Worm (Caenorhabditis elegans) whole organism, L1 larva: ENCODE results near the gene irld-49.

Experiments used
- C04F5.9 ChIP-seq: sonication (generic microtip); optimal IDR thresholded peaks from 2 replicates; lab custom pipeline; 2016; ENCODE audit warnings: missing genetic modification characterization, missing compliant biosample characterization
- C16A3.4 ChIP-seq: fragments of 150-350 bp; optimal IDR thresholded peaks from 2 replicates; lab custom pipeline; 2014; ENCODE audit warnings: missing biosample characterization, missing genetic modification characterization
- C34B4.2 ChIP-seq: sonication (generic microtip); optimal IDR thresholded peaks from 2 replicates; lab custom pipeline; 2017; ENCODE audit warnings: mild to moderate bottlenecking, missing genetic modification characterization, missing compliant biosample characterization
- Y116A8C.19 ChIP-seq: sonication (generic microtip); optimal IDR thresholded peaks from 2 replicates; lab custom pipeline; 2016; ENCODE audit warnings: missing compliant biosample characterization, missing genetic modification characterization, borderline replicate concordance
- aha-1 ChIP-seq: fragments of 150-350 bp; optimal IDR thresholded peaks from 2 replicates; lab custom pipeline; 2014; ENCODE audit warnings: missing biosample characterization, missing genetic modification characterization
- ceh-88 ChIP-seq: fragments of 200-800 bp; sonication (Bioruptor generic); IDR thresholded peaks from 2 replicates; pipeline ENCODE4 v1.3.6; 2022; ENCODE audit warnings: missing genetic modification characterization, missing compliant biosample characterization
- ces-1 ChIP-seq: fragments of 150-350 bp; optimal IDR thresholded peaks from 2 replicates; lab custom pipeline; 2014; ENCODE audit warnings: missing biosample characterization, missing genetic modification reagents, missing genetic modification characterization
- dsc-1 ChIP-seq: sonication (generic microtip); optimal IDR thresholded peaks from 2 replicates; lab custom pipeline; 2016; ENCODE audit warnings: mild to moderate bottlenecking, missing genetic modification characterization, missing compliant biosample characterization
- egl-13 ChIP-seq: sonication (generic microtip); optimal IDR thresholded peaks from 2 replicates; lab custom pipeline; 2016; ENCODE audit warnings: missing genotype, missing genetic modification reagents, missing genetic modification characterization, missing compliant biosample characterization
- egl-27 ChIP-seq, 2 experiments: fragments of 150-350 bp in 1 of 2; sonication (generic microtip); optimal IDR thresholded peaks; 3 replicates each; lab custom pipeline; 2017 to 2018; ENCODE audit warnings: missing biosample characterization in 2 of 2, missing genetic modification characterization in 2 of 2, missing genetic modification reagents in 2 of 2
- elt-3 ChIP-seq, 6 experiments: fragments of 150-350 bp in 1 of 6; sonication (generic microtip); optimal IDR thresholded peaks; 2 replicates each; lab custom pipeline; 2017 to 2018; ENCODE audit warnings: missing biosample characterization in 6 of 6, missing genetic modification characterization in 6 of 6, inconsistent platforms in 1 of 6
- ets-5 ChIP-seq: fragments of 200-800 bp; sonication (Bioruptor generic); IDR thresholded peaks from 2 replicates; pipeline ENCODE4 v1.3.6; 2022; ENCODE audit warnings: missing genetic modification characterization, missing compliant biosample characterization
- fkh-10 ChIP-seq: sonication (generic microtip); optimal IDR thresholded peaks from 2 replicates; lab custom pipeline; 2017; ENCODE audit warnings: missing biosample characterization, missing genetic modification reagents, missing genetic modification characterization
- fkh-8 ChIP-seq: sonication (generic microtip); optimal IDR thresholded peaks from 2 replicates; lab custom pipeline; 2016; ENCODE audit warnings: mild to moderate bottlenecking, missing genetic modification characterization, missing compliant biosample characterization
- hlh-17 ChIP-seq: fragments of 200-800 bp; sonication (Bioruptor generic); optimal IDR thresholded peaks from 2 replicates; lab custom pipeline; 2018; ENCODE audit warnings: missing genetic modification characterization, mild to moderate bottlenecking, missing compliant biosample characterization, moderate library complexity, borderline replicate concordance
- hlh-4 ChIP-seq: sonication (generic microtip); optimal IDR thresholded peaks from 2 replicates; lab custom pipeline; 2016; ENCODE audit warnings: mild to moderate bottlenecking, missing genetic modification characterization, missing compliant biosample characterization
- irx-1 ChIP-seq: sonication (generic microtip); optimal IDR thresholded peaks from 2 replicates; lab custom pipeline; 2016; ENCODE audit warnings: missing genetic modification characterization, missing compliant biosample characterization
- lin-13 ChIP-seq: fragments of 150-350 bp; optimal IDR thresholded peaks from 2 replicates; lab custom pipeline; 2014; ENCODE audit warnings: missing biosample characterization, missing genetic modification reagents, missing genetic modification characterization
- lin-14 ChIP-seq: fragments of 200-800 bp; sonication (Bioruptor generic); optimal IDR thresholded peaks from 2 replicates; lab custom pipeline; 2018; ENCODE audit warnings: mild to moderate bottlenecking, missing genetic modification characterization, moderate library complexity, missing compliant biosample characterization
- lin-39 ChIP-seq: fragments of 150-350 bp; optimal IDR thresholded peaks from 2 replicates; lab custom pipeline; 2014; ENCODE audit warnings: missing biosample characterization, missing genetic modification reagents, missing genetic modification characterization
- lsy-2 ChIP-seq, 2 experiments: fragments of 150-350 bp; optimal IDR thresholded peaks; 2 replicates each; lab custom pipeline; 2014; ENCODE audit warnings: missing biosample characterization in 2 of 2, missing genetic modification characterization in 2 of 2
- mef-2 ChIP-seq: fragments of 150-350 bp; optimal IDR thresholded peaks from 2 replicates; lab custom pipeline; 2014; ENCODE audit warnings: missing biosample characterization, missing genetic modification characterization
- mep-1 ChIP-seq: fragments of 150-350 bp; optimal IDR thresholded peaks from 2 replicates; lab custom pipeline; 2014; ENCODE audit warnings: missing biosample characterization, missing genetic modification characterization
- nhr-11 ChIP-seq: fragments of 150-350 bp; optimal IDR thresholded peaks from 2 replicates; lab custom pipeline; 2014; ENCODE audit warnings: missing biosample characterization, missing genetic modification characterization
- nhr-12 ChIP-seq: sonication (generic microtip); optimal IDR thresholded peaks from 2 replicates; lab custom pipeline; 2017; ENCODE audit warnings: missing biosample characterization, missing genetic modification characterization
- nhr-20 ChIP-seq: sonication (generic microtip); optimal IDR thresholded peaks from 2 replicates; lab custom pipeline; 2016; ENCODE audit warnings: mild to moderate bottlenecking, missing genetic modification characterization, missing compliant biosample characterization
- nhr-47 ChIP-seq: sonication (generic microtip); optimal IDR thresholded peaks from 2 replicates; lab custom pipeline; 2016; ENCODE audit warnings: mild to moderate bottlenecking, missing genetic modification characterization, moderate library complexity, missing compliant biosample characterization
- nhr-84 ChIP-seq: sonication (generic microtip); optimal IDR thresholded peaks from 2 replicates; lab custom pipeline; 2017; ENCODE audit warnings: missing biosample characterization, missing genetic modification characterization
- nhr-85 ChIP-seq: sonication (generic microtip); peaks from one replicate; lab custom pipeline; 2016; ENCODE audit warnings: missing genetic modification characterization, inconsistent platforms, missing compliant biosample characterization
- pag-3 ChIP-seq: sonication (generic microtip); optimal IDR thresholded peaks from 2 replicates; lab custom pipeline; 2017; ENCODE audit warnings: missing genetic modification characterization, mild to moderate bottlenecking, missing compliant biosample characterization, antibody characterized with exemption, borderline replicate concordance; ENCODE audit not compliant: insufficient read depth
- pax-3 ChIP-seq: fragments of 200-800 bp; sonication (Bioruptor generic); optimal IDR thresholded peaks from 2 replicates; lab custom pipeline; 2018; ENCODE audit warnings: mild to moderate bottlenecking, missing genetic modification characterization, moderate library complexity, missing compliant biosample characterization
- pqm-1 ChIP-seq: sonication (generic microtip); optimal IDR thresholded peaks from 3 replicates; lab custom pipeline; 2017; ENCODE audit warnings: missing biosample characterization, missing genetic modification characterization
- rnt-1 ChIP-seq: sonication (generic microtip); optimal IDR thresholded peaks from 2 replicates; lab custom pipeline; 2016; ENCODE audit warnings: mild to moderate bottlenecking, missing genetic modification characterization, moderate library complexity, missing compliant biosample characterization
- skn-1 ChIP-seq: fragments of 150-350 bp; optimal IDR thresholded peaks from 2 replicates; lab custom pipeline; 2014; ENCODE audit warnings: missing biosample characterization, missing genetic modification characterization
- sox-4 ChIP-seq: sonication (generic microtip); optimal IDR thresholded peaks from 2 replicates; lab custom pipeline; 2016; ENCODE audit warnings: missing genetic modification characterization, missing compliant biosample characterization
- sptf-1 ChIP-seq: fragments of 150-350 bp; optimal IDR thresholded peaks from 2 replicates; lab custom pipeline; 2014; ENCODE audit warnings: missing biosample characterization, missing genetic modification characterization
- swsn-7 ChIP-seq: sonication (generic microtip); optimal IDR thresholded peaks from 2 replicates; lab custom pipeline; 2016; ENCODE audit warnings: missing genetic modification characterization, missing compliant biosample characterization
- tlp-1 ChIP-seq: fragments of 150-350 bp; optimal IDR thresholded peaks from 2 replicates; lab custom pipeline; 2014; ENCODE audit warnings: missing biosample characterization, missing genetic modification characterization
- unc-86 ChIP-seq: sonication (generic microtip); optimal IDR thresholded peaks from 2 replicates; lab custom pipeline; 2016; ENCODE audit warnings: missing genetic modification characterization, missing compliant biosample characterization
- xbp-1 ChIP-seq: sonication (generic microtip); optimal IDR thresholded peaks from 2 replicates; lab custom pipeline; 2016; ENCODE audit warnings: missing genetic modification characterization, missing compliant biosample characterization
- zag-1 ChIP-seq: fragments of 150-350 bp; optimal IDR thresholded peaks from 2 replicates; lab custom pipeline; 2014; ENCODE audit warnings: missing biosample characterization, missing genetic modification characterization
- ztf-4 ChIP-seq: fragments of 150-350 bp; optimal IDR thresholded peaks from 2 replicates; lab custom pipeline; 2014; ENCODE audit warnings: missing biosample characterization, missing genetic modification characterization

Gene irld-49

ce11 chrII:2994590-2995392 is 50.8 kb downstream of the irld-49 start (continued):
- TF ChIP-seq ces-1 (GFP tag; lab: Kevin White, UChicago): no peak
- no peak for TF ChIP-seq mef-2
- TF ChIP-seq zag-1 (tag; lab: Kevin White, UChicago): no peak
- no peak for TF ChIP-seq nhr-84 (tag; lab: Kevin White, UChicago)
- TF ChIP-seq swsn-7 (tag; lab: Kevin White, UChicago): no peak
- peak; percentile 8 for TF ChIP-seq nhr-47 (tag; lab: Kevin White, UChicago)
- no peak for TF ChIP-seq ceh-88 (GFP tag; lab: Robert Waterston, UW)
- no peak for TF ChIP-seq dsc-1 (tag; lab: Kevin White, UChicago)
- TF ChIP-seq pqm-1 (tag; lab: Kevin White, UChicago): no peak
- no peak for TF ChIP-seq C16A3.4 (tag; lab: Kevin White, UChicago)
- no peak for TF ChIP-seq Y116A8C.19 (tag; lab: Kevin White, UChicago)
- peak; percentile 29 for TF ChIP-seq nhr-20 (tag; lab: Kevin White, UChicago)
- TF ChIP-seq hlh-4 (tag; lab: Kevin White, UChicago): no peak
- TF ChIP-seq C04F5.9 (tag; lab: Kevin White, UChicago): peak; percentile 17
- peak; percentile 18 for TF ChIP-seq lin-13 (GFP tag; lab: Kevin White, UChicago)
- TF ChIP-seq elt-3 (tag; optimal IDR thresholded peaks at IDR 0.05; lab: Kevin White, UChicago): peak in 1 of 6 experiments; percentile 39
- no peak for TF ChIP-seq sox-4 (tag; lab: Kevin White, UChicago)
- no peak for TF ChIP-seq egl-27 (tag; optimal IDR thresholded peaks at IDR 0.05; lab: Kevin White, UChicago)
- TF ChIP-seq unc-86 (tag; lab: Kevin White, UChicago): no peak
- TF ChIP-seq egl-13 (tag; lab: Kevin White, UChicago): no peak
- TF ChIP-seq lin-39 (tag; lab: Kevin White, UChicago): peak; percentile 61
- TF ChIP-seq lsy-2 (tag; optimal IDR thresholded peaks at IDR 0.05; lab: Kevin White, UChicago): peak in 1 of 2 experiments; percentile 17
- no peak for TF ChIP-seq hlh-17 (GFP tag; lab: Kevin White, UChicago)
- TF ChIP-seq fkh-8: no peak
- peak; percentile 95 for TF ChIP-seq nhr-85 (tag; lab: Kevin White, UChicago)
- TF ChIP-seq nhr-11: no peak
- TF ChIP-seq xbp-1: no peak
- no peak for TF ChIP-seq ztf-4 (tag; lab: Kevin White, UChicago)
- TF ChIP-seq C34B4.2: no peak
- TF ChIP-seq irx-1: no peak
- peak; percentile 81 for TF ChIP-seq rnt-1 (tag; lab: Kevin White, UChicago)
- TF ChIP-seq skn-1: no peak
- TF ChIP-seq ets-5 (GFP tag; lab: Robert Waterston, UW): no peak
- no peak for TF ChIP-seq sptf-1 (tag; lab: Kevin White, UChicago)
- no peak for TF ChIP-seq tlp-1 (tag; lab: Kevin White, UChicago)
- TF ChIP-seq lin-14 (GFP tag; lab: Kevin White, UChicago): peak; percentile 66
- TF ChIP-seq mep-1 (tag; lab: Kevin White, UChicago): no peak
- TF ChIP-seq aha-1 (tag; lab: Kevin White, UChicago): no peak
- TF ChIP-seq pag-3: no peak
- no peak for TF ChIP-seq nhr-12 (tag; lab: Kevin White, UChicago)
- TF ChIP-seq fkh-10 (GFP tag; lab: Kevin White, UChicago): no peak
- no peak for TF ChIP-seq pax-3 (tag; lab: Kevin White, UChicago)
